Worm (Caenorhabditis elegans) whole organism, late embryonic: Measurements from ENCODE around the gene wht-2.

Source experiments
- K02D7.2 ChIP-seq: sonication (generic microtip); optimal IDR thresholded peaks from 2 replicates; lab custom pipeline; 2017; ENCODE audit warnings: mild to moderate bottlenecking, missing genetic modification characterization, missing compliant biosample characterization
- ceh-30 ChIP-seq: fragments of 150-350 bp; optimal IDR thresholded peaks from 2 replicates; lab custom pipeline; 2014; ENCODE audit warnings: missing biosample characterization, missing genetic modification characterization
- ceh-34 ChIP-seq: sonication (generic microtip); optimal IDR thresholded peaks from 2 replicates; lab custom pipeline; 2016; ENCODE audit warnings: mild to moderate bottlenecking, missing genetic modification characterization, missing compliant biosample characterization
- hlh-13 ChIP-seq: fragments of 200-800 bp; sonication (Bioruptor generic); optimal IDR thresholded peaks from 2 replicates; lab custom pipeline; 2018; ENCODE audit warnings: mild to moderate bottlenecking, missing genetic modification characterization, missing compliant biosample characterization
- lin-11 ChIP-seq: fragments of 200-800 bp; sonication (Bioruptor generic); optimal IDR thresholded peaks from 2 replicates; lab custom pipeline; 2018; ENCODE audit warnings: mild to moderate bottlenecking, missing genetic modification characterization, missing compliant biosample characterization
- madf-2 ChIP-seq: sonication (generic microtip); optimal IDR thresholded peaks from 2 replicates; lab custom pipeline; 2017; ENCODE audit warnings: missing genetic modification characterization, missing compliant biosample characterization
- pros-1 ChIP-seq: fragments of 150-350 bp; optimal IDR thresholded peaks from 2 replicates; lab custom pipeline; 2014; ENCODE audit warnings: missing biosample characterization, missing genetic modification reagents, missing genetic modification characterization
- sox-4 ChIP-seq: sonication (generic microtip); optimal IDR thresholded peaks from 2 replicates; lab custom pipeline; 2017; ENCODE audit warnings: mild to moderate bottlenecking, missing genetic modification characterization, inconsistent platforms, missing compliant biosample characterization
- unc-55 ChIP-seq: sonication (generic microtip); optimal IDR thresholded peaks from 2 replicates; lab custom pipeline; 2017; ENCODE audit warnings: missing biosample characterization, missing genetic modification reagents, missing genetic modification characterization

DNA sequence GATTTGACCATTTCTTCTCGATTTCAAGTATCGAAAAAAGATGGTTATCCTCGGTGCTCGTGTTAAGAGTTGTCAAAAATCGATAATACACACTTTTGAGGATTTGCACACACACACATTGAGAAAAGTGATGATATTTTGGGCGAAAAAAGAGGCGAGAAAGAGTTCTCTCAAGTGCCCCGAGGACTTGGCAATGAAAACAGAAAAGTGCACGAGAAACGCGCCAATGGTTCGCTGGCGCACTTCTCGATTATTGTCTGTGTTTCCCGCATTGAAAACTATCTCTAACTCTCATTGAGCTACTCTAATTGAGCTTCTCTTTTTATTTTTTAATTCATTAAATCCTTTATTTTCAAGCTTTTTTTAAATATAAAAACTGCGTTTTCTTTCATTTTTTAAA lies 36.5 kb upstream of the wht-2 start:
- TF ChIP-seq lin-11 (tag; lab: Kevin White, UChicago) (no peak), madf-2 (tag; lab: Kevin White, UChicago) (no peak), sox-4 (tag; lab: Kevin White, UChicago) (no peak), ceh-30 (tag; lab: Kevin White, UChicago) (no peak), ceh-34 (tag; lab: Kevin White, UChicago) (no peak), unc-55 (GFP tag; lab: Kevin White, UChicago) (no peak), pros-1 (tag; lab: Kevin White, UChicago) (no peak), hlh-13 (GFP tag; lab: Kevin White, UChicago) (no peak), K02D7.2 (tag; lab: Kevin White, UChicago) (no peak)
